Fruit fly (Drosophila melanogaster) whole organism, embryonic: ENCODE data around the gene ImpE3.

Source experiments
- Awh ChIP-seq: fragments of 200-800 bp; sonication (Bioruptor generic); IDR thresholded peaks from 2 replicates; pipeline ENCODE4, ENCODE4 v1.3.6; 2022; ENCODE audit warnings: missing biosample characterization, missing genetic modification characterization
- Bgb ChIP-seq: fragments of 200-800 bp; sonication (Bioruptor generic); IDR thresholded peaks from 2 replicates; pipeline ENCODE4 v1.3.6; 2022; ENCODE audit warnings: missing biosample characterization, missing genetic modification characterization; ENCODE audit not compliant: partially characterized antibody
- CG10979 ChIP-seq: fragments of 200-800 bp; sonication (Bioruptor generic); optimal IDR thresholded peaks from 2 replicates; lab custom pipeline; 2018; ENCODE audit warnings: missing biosample characterization, mild to moderate bottlenecking, missing genetic modification characterization, moderate library complexity
- CG11504 ChIP-seq: fragments of 200-800 bp; sonication (Bioruptor generic); optimal IDR thresholded peaks from 3 replicates; lab custom pipeline; 2019; ENCODE audit warnings: missing biosample characterization, mild to moderate bottlenecking, missing genetic modification characterization, moderate library complexity
- CG12391 ChIP-seq: fragments of 200-800 bp; sonication (Bioruptor generic); optimal IDR thresholded peaks from 3 replicates; lab custom pipeline; 2018; ENCODE audit warnings: missing biosample characterization, mild to moderate bottlenecking, missing genetic modification characterization, moderate library complexity
- CG12744 ChIP-seq: fragments of 200-800 bp; sonication (Bioruptor generic); optimal IDR thresholded peaks from 2 replicates; lab custom pipeline; 2016; ENCODE audit warnings: missing biosample characterization, missing genetic modification characterization
- CG13296 ChIP-seq: fragments of 200-800 bp; sonication (Bioruptor generic); optimal IDR thresholded peaks from 3 replicates; lab custom pipeline; 2018; ENCODE audit warnings: missing biosample characterization, mild to moderate bottlenecking, missing genetic modification characterization
- CG13424 ChIP-seq: fragments of 200-800 bp; sonication (Bioruptor generic); optimal IDR thresholded peaks from 2 replicates; lab custom pipeline; 2019; ENCODE audit warnings: missing biosample characterization, mild to moderate bottlenecking, missing genetic modification characterization, moderate library complexity
- CG1529 ChIP-seq: fragments of 200-800 bp; sonication (Bioruptor generic); optimal IDR thresholded peaks from 3 replicates; lab custom pipeline; 2018; ENCODE audit warnings: missing biosample characterization, missing genetic modification characterization
- CG15479 ChIP-seq: fragments of 200-800 bp; sonication (Bioruptor generic); optimal IDR thresholded peaks from 3 replicates; lab custom pipeline; 2019; ENCODE audit warnings: missing biosample characterization, mild to moderate bottlenecking, missing genetic modification characterization, moderate library complexity
- CG16815 ChIP-seq: fragments of 200-800 bp; sonication (Bioruptor generic); optimal IDR thresholded peaks from 3 replicates; lab custom pipeline; 2017; ENCODE audit warnings: missing biosample characterization, mild to moderate bottlenecking, missing genetic modification characterization
- CG17829 ChIP-seq: fragments of 200-800 bp; optimal IDR thresholded peaks from 2 replicates; lab custom pipeline; 2019; ENCODE audit warnings: missing biosample characterization, mild to moderate bottlenecking, missing genetic modification characterization, moderate library complexity
- CG2202 ChIP-seq: fragments of 200-800 bp; sonication (Bioruptor generic); optimal IDR thresholded peaks from 2 replicates; lab custom pipeline; 2018; ENCODE audit warnings: missing biosample characterization, mild to moderate bottlenecking, missing genetic modification characterization
- CG32532 ChIP-seq: fragments of 200-800 bp; sonication (Bioruptor generic); IDR thresholded peaks from 2 replicates; pipeline ENCODE4 v1.3.6; 2022; ENCODE audit warnings: missing biosample characterization, missing genetic modification characterization
- CG33557 ChIP-seq: fragments of 200-800 bp; sonication (Bioruptor generic); optimal IDR thresholded peaks from 2 replicates; lab custom pipeline; 2019; ENCODE audit warnings: missing biosample characterization, mild to moderate bottlenecking, missing genetic modification characterization, moderate library complexity
- CG3847 ChIP-seq: fragments of 200-800 bp; sonication (Bioruptor generic); IDR thresholded peaks from 2 replicates; pipeline ENCODE4 v1.3.6; 2022; ENCODE audit warnings: missing biosample characterization, missing genetic modification characterization
- CG5245 ChIP-seq: fragments of 200-800 bp; sonication (Bioruptor generic); optimal IDR thresholded peaks from 3 replicates; lab custom pipeline; 2016; ENCODE audit warnings: missing biosample characterization, missing genetic modification characterization
- CG6683 ChIP-seq: fragments of 200-800 bp; sonication (Bioruptor generic); optimal IDR thresholded peaks from 2 replicates; lab custom pipeline; 2017; ENCODE audit warnings: missing biosample characterization, mild to moderate bottlenecking, missing genetic modification characterization, missing genetic modification reagents
- CG7745 ChIP-seq: fragments of 200-800 bp; sonication (Bioruptor generic); optimal IDR thresholded peaks from 2 replicates; lab custom pipeline; 2018; ENCODE audit warnings: missing biosample characterization, mild to moderate bottlenecking, missing genetic modification characterization, moderate library complexity
- CG7839 ChIP-seq: fragments of 200-800 bp; sonication (Bioruptor generic); optimal IDR thresholded peaks from 3 replicates; lab custom pipeline; 2018; ENCODE audit warnings: missing biosample characterization, mild to moderate bottlenecking, missing genetic modification characterization, moderate library complexity
- CG8281 ChIP-seq: fragments of 200-800 bp; sonication (Bioruptor generic); optimal IDR thresholded peaks from 2 replicates; lab custom pipeline; 2018; ENCODE audit warnings: missing biosample characterization, mild to moderate bottlenecking, missing genetic modification characterization, moderate library complexity
- CG8359 ChIP-seq: fragments of 200-800 bp; sonication (Bioruptor generic); optimal IDR thresholded peaks from 2 replicates; lab custom pipeline; 2017; ENCODE audit warnings: missing biosample characterization, mild to moderate bottlenecking, missing genetic modification characterization, borderline replicate concordance
- Dll ChIP-seq: fragments of 200-800 bp; sonication (Bioruptor generic); IDR thresholded peaks from 4 replicates; pipeline ENCODE4 v1.3.6; 2022; ENCODE audit warnings: missing biosample characterization, missing genetic modification characterization; ENCODE audit not compliant: partially characterized antibody
- Eip74EF ChIP-seq, 2 experiments: fragments of 200-800 bp in 1 of 2; fragments of >200 bp in 1 of 2; sonication (Bioruptor generic) in 1 of 2; optimal IDR thresholded peaks; 2 replicates each; lab custom pipeline; 2017 to 2019; ENCODE audit warnings: missing biosample characterization in 2 of 2, missing genetic modification characterization in 2 of 2, mild to moderate bottlenecking in 1 of 2, moderate library complexity in 1 of 2
- HLH4C ChIP-seq: fragments of 200-800 bp; sonication (Bioruptor generic); IDR thresholded peaks from 3 replicates; pipeline ENCODE4 v1.3.6; 2022; ENCODE audit warnings: missing biosample characterization, missing genetic modification characterization; ENCODE audit not compliant: partially characterized antibody
- HLHmδ ChIP-seq: fragments of 200-800 bp; sonication (Bioruptor generic); optimal IDR thresholded peaks from 2 replicates; lab custom pipeline; 2018; ENCODE audit warnings: missing biosample characterization, mild to moderate bottlenecking, missing genetic modification characterization, moderate library complexity
- Hey ChIP-seq: fragments of 200-800 bp; sonication (Bioruptor generic); optimal IDR thresholded peaks from 3 replicates; lab custom pipeline; 2018; ENCODE audit warnings: missing biosample characterization, mild to moderate bottlenecking, missing genetic modification characterization
- Lim3 ChIP-seq: fragments of 200-800 bp; sonication (Bioruptor generic); IDR thresholded peaks from 2 replicates; pipeline ENCODE4 v1.3.6; 2022; ENCODE audit warnings: missing biosample characterization, missing genetic modification characterization
- NK7.1 ChIP-seq: fragments of 200-800 bp; sonication (Bioruptor generic); optimal IDR thresholded peaks from 3 replicates; lab custom pipeline; 2016; ENCODE audit warnings: missing biosample characterization, missing genetic modification characterization
- Taf1 ChIP-seq: fragments of 200-800 bp; sonication (Bioruptor generic); IDR thresholded peaks from 2 replicates; pipeline ENCODE4 v1.3.6; 2022; ENCODE audit warnings: missing biosample characterization, missing genetic modification characterization
- Xbp1 ChIP-seq: fragments of 200-800 bp; sonication (Bioruptor generic); optimal IDR thresholded peaks from 3 replicates; lab custom pipeline; 2016; ENCODE audit warnings: missing biosample characterization, mild to moderate bottlenecking, missing genetic modification characterization
- amos ChIP-seq: fragments of 200-800 bp; sonication (Bioruptor generic); IDR thresholded peaks from 2 replicates; pipeline ENCODE4 v1.3.6; 2022; ENCODE audit warnings: missing biosample characterization, missing genetic modification characterization; ENCODE audit not compliant: partially characterized antibody
- cad ChIP-seq: fragments of >200 bp; optimal IDR thresholded peaks from 2 replicates; lab custom pipeline; 2017; ENCODE audit warnings: missing biosample characterization, missing genetic modification characterization
- crol ChIP-seq: fragments of 200-800 bp; sonication (Bioruptor generic); IDR thresholded peaks from 2 replicates; pipeline ENCODE4 v1.3.6; 2022; ENCODE audit warnings: missing biosample characterization, missing genetic modification characterization
- da ChIP-seq: fragments of 200-800 bp; sonication (Bioruptor generic); optimal IDR thresholded peaks from 2 replicates; lab custom pipeline; 2016; ENCODE audit warnings: missing biosample characterization, missing genetic modification characterization
- dm ChIP-seq: fragments of 200-800 bp; sonication (Bioruptor generic); optimal IDR thresholded peaks from 3 replicates; lab custom pipeline; 2016; ENCODE audit warnings: missing biosample characterization, missing genetic modification characterization
- dysf ChIP-seq: fragments of 200-800 bp; sonication (Bioruptor generic); IDR thresholded peaks from 3 replicates; pipeline ENCODE4 v1.3.6; 2022; ENCODE audit warnings: missing biosample characterization, missing genetic modification characterization
- fd96Cb ChIP-seq: fragments of 200-800 bp; sonication (Bioruptor generic); optimal IDR thresholded peaks from 2 replicates; lab custom pipeline; 2018; ENCODE audit warnings: missing biosample characterization, mild to moderate bottlenecking, missing genetic modification characterization, moderate library complexity
- fru ChIP-seq: fragments of >200 bp; optimal IDR thresholded peaks from 2 replicates; lab custom pipeline; 2017
- knrl ChIP-seq: fragments of 200-800 bp; sonication (Bioruptor generic); IDR thresholded peaks from 3 replicates; pipeline ENCODE4 v1.3.6; 2022; ENCODE audit warnings: missing biosample characterization, missing genetic modification characterization; ENCODE audit not compliant: partially characterized antibody
- nmo ChIP-seq: fragments of 200-800 bp; sonication (Bioruptor generic); optimal IDR thresholded peaks from 2 replicates; lab custom pipeline; 2018; ENCODE audit warnings: missing biosample characterization, mild to moderate bottlenecking, missing genetic modification characterization, moderate library complexity
- pita ChIP-seq: fragments of 200-800 bp; sonication (Bioruptor generic); optimal IDR thresholded peaks from 2 replicates; lab custom pipeline; 2017; ENCODE audit warnings: missing biosample characterization, mild to moderate bottlenecking, missing genetic modification characterization
- salm ChIP-seq: fragments of 200-800 bp; sonication (Bioruptor generic); optimal IDR thresholded peaks from 2 replicates; lab custom pipeline; 2018; ENCODE audit warnings: missing biosample characterization, mild to moderate bottlenecking, missing genetic modification characterization
- sd ChIP-seq: fragments of 200-800 bp; sonication (Bioruptor generic); optimal IDR thresholded peaks from 3 replicates; lab custom pipeline; 2018; ENCODE audit warnings: missing biosample characterization, mild to moderate bottlenecking, missing genetic modification characterization, moderate library complexity
- sisA ChIP-seq: fragments of 200-800 bp; sonication (Bioruptor generic); IDR thresholded peaks from 2 replicates; pipeline ENCODE4 v1.3.6; 2022; ENCODE audit warnings: missing biosample characterization, missing genetic modification characterization
- so ChIP-seq: fragments of 200-800 bp; sonication (Bioruptor generic); IDR thresholded peaks from 3 replicates; pipeline ENCODE4 v1.3.6; 2022; ENCODE audit warnings: missing biosample characterization, missing genetic modification characterization
- ssp ChIP-seq: fragments of 200-800 bp; sonication (Bioruptor generic); IDR thresholded peaks from 2 replicates; pipeline ENCODE4 v1.3.6; 2022; ENCODE audit warnings: missing biosample characterization, missing genetic modification characterization
- tin ChIP-seq: fragments of 200-800 bp; sonication (Bioruptor generic); optimal IDR thresholded peaks from 3 replicates; lab custom pipeline; 2016; ENCODE audit warnings: missing biosample characterization, missing genetic modification characterization
- toy ChIP-seq: fragments of 200-800 bp; sonication (Bioruptor generic); IDR thresholded peaks from 2 replicates; pipeline ENCODE4 v1.3.6; 2022; ENCODE audit warnings: missing biosample characterization, missing genetic modification characterization
- unpg ChIP-seq: fragments of 200-800 bp; sonication (Bioruptor generic); optimal IDR thresholded peaks from 3 replicates; lab custom pipeline; 2018; ENCODE audit warnings: missing biosample characterization, mild to moderate bottlenecking, missing genetic modification characterization, moderate library complexity
- zen ChIP-seq: fragments of 200-800 bp; sonication (Bioruptor generic); optimal IDR thresholded peaks from 3 replicates; lab custom pipeline; 2018; ENCODE audit warnings: missing biosample characterization, mild to moderate bottlenecking, missing genetic modification characterization, moderate library complexity

Gene ImpE3

dm6 chr3R:7981396-7981795, 48.0 kb downstream of the ImpE3 start (continued):
- TF ChIP-seq nmo (GFP tag; lab: Kevin White, UChicago) = no peak
- TF ChIP-seq CG15479 = no peak
- no peak for TF ChIP-seq CG13424 (tag; lab: Kevin White, UChicago)
- no peak for TF ChIP-seq crol (GFP tag; lab: Robert Waterston, UW)
- TF ChIP-seq unpg = no peak
- TF ChIP-seq CG11504 (tag; lab: Kevin White, UChicago) = no peak
- TF ChIP-seq knrl (GFP tag; lab: Robert Waterston, UW) = peak; percentile 32; the same call in 1 of the 3 replicates
- no peak for TF ChIP-seq fru
- TF ChIP-seq amos (GFP tag; lab: Robert Waterston, UW) = peak; percentile 65
- TF ChIP-seq CG8281 = no peak
- no peak for TF ChIP-seq Awh (GFP tag; lab: Robert Waterston, UW)
- no peak for TF ChIP-seq CG5245
- TF ChIP-seq CG1529 (GFP tag; lab: Kevin White, UChicago) = no peak
- peak; percentile 63 for TF ChIP-seq Bgb
- TF ChIP-seq CG8359 = no peak
- TF ChIP-seq Taf1 (GFP tag; lab: Robert Waterston, UW) = no peak
- no peak for TF ChIP-seq CG3847 (GFP tag; lab: Robert Waterston, UW)
- TF ChIP-seq dm (GFP tag; lab: Kevin White, UChicago) = no peak
- TF ChIP-seq ssp (GFP tag; lab: Robert Waterston, UW) = no peak
- no peak for TF ChIP-seq Hey (tag; lab: Kevin White, UChicago)
- TF ChIP-seq CG7839 = peak; percentile 16
- TF ChIP-seq zen (tag; lab: Kevin White, UChicago) = no peak
- no peak for TF ChIP-seq sisA (GFP tag; lab: Robert Waterston, UW)
- no peak for TF ChIP-seq Dll (GFP tag; lab: Robert Waterston, UW)
- TF ChIP-seq Xbp1 (GFP tag; lab: Kevin White, UChicago) = no peak
- peak; percentile 2 for TF ChIP-seq pita
- no peak for TF ChIP-seq dysf (GFP tag; lab: Robert Waterston, UW)
- no peak for TF ChIP-seq CG12391
- no peak for TF ChIP-seq NK7.1 (GFP tag; lab: Kevin White, UChicago)
- no peak for TF ChIP-seq CG12744
- TF ChIP-seq CG2202 (tag; lab: Kevin White, UChicago) = no peak
- TF ChIP-seq Lim3 (GFP tag; lab: Robert Waterston, UW) = no peak
- no peak for TF ChIP-seq CG33557
- no peak for TF ChIP-seq Eip74EF (GFP tag; optimal IDR thresholded peaks at IDR 0.05; lab: Kevin White, UChicago)
- TF ChIP-seq cad (GFP tag; lab: Kevin White, UChicago) = no peak
- TF ChIP-seq CG7745 (tag; lab: Kevin White, UChicago) = no peak
- TF ChIP-seq sd = no peak
- no peak for TF ChIP-seq toy
- TF ChIP-seq HLH4C (GFP tag; lab: Robert Waterston, UW) = no peak
- no peak for TF ChIP-seq da
- TF ChIP-seq so (GFP tag; lab: Robert Waterston, UW) = no peak
- no peak for TF ChIP-seq CG13296 (GFP tag; lab: Kevin White, UChicago)
- no peak for TF ChIP-seq HLHmδ (GFP tag; lab: Kevin White, UChicago)
- TF ChIP-seq CG17829 (tag; lab: Kevin White, UChicago) = peak; percentile 31
- peak; percentile 10 for TF ChIP-seq CG10979 (tag; lab: Kevin White, UChicago)
- no peak for TF ChIP-seq tin
- TF ChIP-seq salm (tag; lab: Kevin White, UChicago) = no peak
- no peak for TF ChIP-seq fd96Cb (tag; lab: Kevin White, UChicago)
- no peak for TF ChIP-seq CG16815
- no peak for TF ChIP-seq CG6683 (GFP tag; lab: Kevin White, UChicago)
- TF ChIP-seq CG32532 (GFP tag; lab: Robert Waterston, UW) = no peak; the same call in 1 of the 2 replicates
